Worm (Caenorhabditis elegans) whole organism, L4 larva: ENCODE results near the gene rps-30.

ENCODE experiments used
- D1046.2 ChIP-seq: fragments of 200-800 bp; sonication (Bioruptor generic); IDR thresholded peaks from 2 replicates; pipeline ENCODE4 v1.3.6; 2022; ENCODE audit warnings: missing genetic modification characterization, missing compliant biosample characterization
- F10B5.3 ChIP-seq: sonication (generic microtip); optimal IDR thresholded peaks from 2 replicates; lab custom pipeline; 2016; ENCODE audit warnings: mild to moderate bottlenecking, missing genetic modification characterization, missing compliant biosample characterization
- F26F4.8 ChIP-seq: fragments of 200-800 bp; sonication (Bioruptor generic); conservative IDR thresholded peaks from 2 replicates; pipeline ENCODE4 v1.3.6; 2022; ENCODE audit warnings: missing genetic modification characterization, missing compliant biosample characterization
- F44E2.7 ChIP-seq: fragments of 200-800 bp; sonication (Bioruptor generic); IDR thresholded peaks from 2 replicates; pipeline ENCODE4 v2.1.2; 2022; ENCODE audit warnings: missing genetic modification characterization, missing compliant biosample characterization
- F49E8.2 ChIP-seq: sonication (generic microtip); optimal IDR thresholded peaks from 2 replicates; lab custom pipeline; 2016; ENCODE audit warnings: missing compliant biosample characterization, mild to moderate bottlenecking, missing genetic modification characterization, borderline replicate concordance
- Y105C5A.15 ChIP-seq: fragments of 200-800 bp; sonication (Bioruptor generic); IDR thresholded peaks from 2 replicates; pipeline ENCODE4 v1.3.6; 2022; ENCODE audit warnings: missing genetic modification characterization, missing compliant biosample characterization
- Y48G9A.11 ChIP-seq: fragments of 200-800 bp; sonication (Bioruptor generic); IDR thresholded peaks from 2 replicates; pipeline ENCODE4 v1.3.6; 2022; ENCODE audit warnings: missing genetic modification reagents, missing genetic modification characterization, missing compliant biosample characterization
- Y75B8A.6 ChIP-seq: fragments of 200-800 bp; sonication (Bioruptor generic); IDR thresholded peaks from 2 replicates; pipeline ENCODE4 v1.3.6; 2022; ENCODE audit warnings: missing genetic modification reagents, missing genetic modification characterization, missing compliant biosample characterization
- ZK337.2 ChIP-seq: fragments of 200-800 bp; sonication (Bioruptor generic); IDR thresholded peaks from 2 replicates; pipeline ENCODE4 v1.3.6; 2022; ENCODE audit warnings: missing genetic modification reagents, missing genetic modification characterization, missing compliant biosample characterization
- ZK546.5 ChIP-seq, 2 experiments: sonication (generic microtip); optimal IDR thresholded peaks; 2 replicates each; lab custom pipeline; 2017; ENCODE audit warnings: missing biosample characterization in 2 of 2, missing genetic modification characterization in 2 of 2
- aly-2 ChIP-seq: sonication (generic microtip); optimal IDR thresholded peaks from 2 replicates; lab custom pipeline; 2018; ENCODE audit warnings: missing biosample characterization, missing genetic modification characterization
- arid-1 ChIP-seq: fragments of 200-800 bp; sonication (Bioruptor generic); conservative IDR thresholded peaks from 2 replicates; pipeline ENCODE4 v1.3.6; 2022; ENCODE audit warnings: missing genetic modification reagents, missing genetic modification characterization, missing compliant biosample characterization
- ceh-28 ChIP-seq: fragments of 150-350 bp; optimal IDR thresholded peaks from 2 replicates; lab custom pipeline; 2014; ENCODE audit warnings: missing biosample characterization, missing genetic modification reagents, missing genetic modification characterization
- ceh-82 ChIP-seq: sonication (generic microtip); optimal IDR thresholded peaks from 2 replicates; lab custom pipeline; 2017; ENCODE audit warnings: missing biosample characterization, missing genetic modification characterization
- daf-19 ChIP-seq: fragments of 200-800 bp; sonication (Bioruptor generic); conservative IDR thresholded peaks from 2 replicates; pipeline ENCODE4 v1.3.6; 2022; ENCODE audit warnings: missing genetic modification characterization, missing compliant biosample characterization
- dmd-6 ChIP-seq: fragments of 200-800 bp; sonication (Bioruptor generic); IDR thresholded peaks from 2 replicates; pipeline ENCODE4 v1.3.6; 2022; ENCODE audit warnings: missing genetic modification reagents, missing genetic modification characterization, missing compliant biosample characterization
- dpl-1 ChIP-seq: fragments of 150-350 bp; optimal IDR thresholded peaks from 2 replicates; lab custom pipeline; 2014; ENCODE audit warnings: missing biosample characterization, missing genetic modification reagents, missing genetic modification characterization
- duxl-1 ChIP-seq: sonication (generic microtip); optimal IDR thresholded peaks from 2 replicates; lab custom pipeline; 2016; ENCODE audit warnings: mild to moderate bottlenecking, missing genetic modification characterization, moderate library complexity, missing compliant biosample characterization; ENCODE audit not compliant: poor library complexity
- fos-1 ChIP-seq: fragments of 150-350 bp; optimal IDR thresholded peaks from 2 replicates; lab custom pipeline; 2014; ENCODE audit warnings: missing biosample characterization, missing genetic modification characterization
- gei-8 ChIP-seq: fragments of 200-800 bp; sonication (Bioruptor generic); optimal IDR thresholded peaks from 2 replicates; lab custom pipeline; 2018; ENCODE audit warnings: mild to moderate bottlenecking, missing genetic modification characterization, missing compliant biosample characterization
- hlh-30 ChIP-seq: sonication (generic microtip); optimal IDR thresholded peaks from 2 replicates; lab custom pipeline; 2017; ENCODE audit warnings: antibody characterized with exemption, mild to moderate bottlenecking, missing genetic modification characterization, missing compliant biosample characterization; ENCODE audit not compliant: insufficient read depth
- hmg-1.1 ChIP-seq: fragments of 200-800 bp; sonication (Bioruptor generic); IDR thresholded peaks from 2 replicates; pipeline ENCODE4 v1.3.6; 2022; ENCODE audit warnings: missing genetic modification reagents, missing genetic modification characterization, missing compliant biosample characterization
- lim-7 ChIP-seq: fragments of 200-800 bp; sonication (Bioruptor generic); IDR thresholded peaks from 2 replicates; pipeline ENCODE4 v1.3.6; 2022; ENCODE audit warnings: missing genetic modification characterization, missing compliant biosample characterization
- lin-13 ChIP-seq: fragments of 150-350 bp; optimal IDR thresholded peaks from 2 replicates; lab custom pipeline; 2014; ENCODE audit warnings: missing biosample characterization, missing genetic modification reagents, missing genetic modification characterization
- lin-29 ChIP-seq: fragments of 200-800 bp; sonication (Bioruptor generic); IDR thresholded peaks from 2 replicates; pipeline ENCODE4 v1.3.6; 2022; ENCODE audit warnings: missing genetic modification reagents, missing genetic modification characterization, missing compliant biosample characterization
- lin-38 ChIP-seq: fragments of 200-800 bp; sonication (Bioruptor generic); IDR thresholded peaks from 2 replicates; pipeline ENCODE4 v1.3.6; 2022; ENCODE audit warnings: missing genetic modification reagents, missing genetic modification characterization, missing compliant biosample characterization
- lir-3 ChIP-seq: sonication (generic microtip); optimal IDR thresholded peaks from 2 replicates; lab custom pipeline; 2016; ENCODE audit warnings: mild to moderate bottlenecking, missing genetic modification characterization, missing compliant biosample characterization
- madf-5 ChIP-seq, 2 experiments: fragments of 200-800 bp; sonication (Bioruptor generic); IDR thresholded peaks; 2 replicates each; pipeline ENCODE4 v1.3.6; 2022; ENCODE audit warnings: missing compliant biosample characterization in 2 of 2, missing genetic modification characterization in 2 of 2
- madf-9 ChIP-seq: fragments of 200-800 bp; sonication (Bioruptor generic); conservative IDR thresholded peaks from 2 replicates; pipeline ENCODE4 v1.3.6; 2022; ENCODE audit warnings: missing genetic modification reagents, missing genetic modification characterization, missing compliant biosample characterization
- mdt-29 ChIP-seq: fragments of 200-800 bp; sonication (Bioruptor generic); IDR thresholded peaks from 2 replicates; pipeline ENCODE4 v1.3.6; 2022; ENCODE audit warnings: missing genetic modification reagents, missing genetic modification characterization, missing compliant biosample characterization
- mxl-2 ChIP-seq: fragments of 200-800 bp; sonication (Bioruptor generic); conservative IDR thresholded peaks from 2 replicates; pipeline ENCODE4 v1.3.6; 2022; ENCODE audit warnings: missing genetic modification reagents, missing genetic modification characterization, missing compliant biosample characterization
- nhr-10 ChIP-seq: fragments of 150-350 bp; optimal IDR thresholded peaks from 2 replicates; lab custom pipeline; 2014; ENCODE audit warnings: missing biosample characterization, missing genetic modification characterization
- nhr-102 ChIP-seq: sonication (generic microtip); optimal IDR thresholded peaks from 2 replicates; lab custom pipeline; 2016; ENCODE audit warnings: mild to moderate bottlenecking, missing genetic modification characterization, moderate library complexity, missing compliant biosample characterization
- nhr-28 ChIP-seq: fragments of 150-350 bp; optimal IDR thresholded peaks from 2 replicates; lab custom pipeline; 2014; ENCODE audit warnings: missing biosample characterization, missing genetic modification characterization
- nhr-48 ChIP-seq: sonication (generic microtip); optimal IDR thresholded peaks from 2 replicates; lab custom pipeline; 2016; ENCODE audit warnings: mild to moderate bottlenecking, missing genetic modification characterization, missing compliant biosample characterization
- nhr-77 ChIP-seq: fragments of 150-350 bp; optimal IDR thresholded peaks from 2 replicates; lab custom pipeline; 2014; ENCODE audit warnings: missing biosample characterization, missing genetic modification characterization
- pha-4 ChIP-seq, 2 experiments: fragments of 150-350 bp in 1 of 2; fragments of 200-800 bp in 1 of 2; sonication (Bioruptor generic) in 1 of 2; IDR thresholded peaks in 1 of 2; optimal IDR thresholded peaks in 1 of 2; 2 replicates each; pipeline versions ENCODE4 v1.3.6 to Lab custom; 2014 to 2022; ENCODE audit warnings: missing genetic modification characterization in 2 of 2, missing genetic modification reagents in 2 of 2, missing biosample characterization in 1 of 2, missing compliant biosample characterization in 1 of 2
- sdz-12 ChIP-seq: fragments of 200-800 bp; sonication (Bioruptor generic); optimal IDR thresholded peaks from 2 replicates; lab custom pipeline; 2018; ENCODE audit warnings: mild to moderate bottlenecking, missing genetic modification characterization, missing compliant biosample characterization
- skn-1 ChIP-seq: fragments of 150-350 bp; optimal IDR thresholded peaks from 2 replicates; lab custom pipeline; 2014; ENCODE audit warnings: missing biosample characterization, missing genetic modification characterization
- snpc-1.2 ChIP-seq: fragments of 200-800 bp; sonication (Bioruptor generic); IDR thresholded peaks from 2 replicates; pipeline ENCODE4 v1.3.6; 2022; ENCODE audit warnings: missing genetic modification reagents, missing genetic modification characterization, missing compliant biosample characterization
- spr-1 ChIP-seq: sonication (generic microtip); optimal IDR thresholded peaks from 2 replicates; lab custom pipeline; 2016; ENCODE audit warnings: mild to moderate bottlenecking, missing genetic modification characterization, missing compliant biosample characterization
- tra-1 ChIP-seq: fragments of 200-800 bp; sonication (Bioruptor generic); IDR thresholded peaks from 2 replicates; pipeline ENCODE4 v1.3.6; 2022; ENCODE audit warnings: missing genetic modification reagents, missing genetic modification characterization, missing compliant biosample characterization
- unc-130 ChIP-seq: sonication (generic microtip); optimal IDR thresholded peaks from 2 replicates; lab custom pipeline; 2016; ENCODE audit warnings: missing genetic modification reagents, missing genetic modification characterization, missing compliant biosample characterization
- unc-39 ChIP-seq: sonication (generic microtip); optimal IDR thresholded peaks from 2 replicates; lab custom pipeline; 2017; ENCODE audit warnings: missing biosample characterization, missing genetic modification characterization
- unc-62 ChIP-seq, 3 experiments: fragments of 150-350 bp in 1 of 3; sonication (generic microtip); optimal IDR thresholded peaks in 2 of 3; peaks in 1 of 3; 1 replicate in 1 of 3; 2 replicates in 2 of 3; lab custom pipeline; 2014 to 2017; ENCODE audit warnings: missing biosample characterization in 3 of 3, missing genetic modification characterization in 3 of 3, missing genetic modification reagents in 3 of 3, missing genotype in 1 of 3
- zag-1 ChIP-seq: fragments of 150-350 bp; optimal IDR thresholded peaks from 2 replicates; lab custom pipeline; 2014; ENCODE audit warnings: missing biosample characterization, missing genetic modification characterization
- zfp-2 ChIP-seq: sonication (generic microtip); optimal IDR thresholded peaks from 2 replicates; lab custom pipeline; 2016; ENCODE audit warnings: mild to moderate bottlenecking, missing genetic modification characterization, missing compliant biosample characterization
- zfp-3 ChIP-seq: fragments of 200-800 bp; sonication (Bioruptor generic); conservative IDR thresholded peaks from 2 replicates; pipeline ENCODE4 v1.3.6; 2022; ENCODE audit warnings: missing genetic modification reagents, missing genetic modification characterization, missing compliant biosample characterization
- zip-11 ChIP-seq: fragments of 200-800 bp; sonication (Bioruptor generic); IDR thresholded peaks from 2 replicates; pipeline ENCODE4 v1.3.6; 2022; ENCODE audit warnings: missing genetic modification characterization, missing compliant biosample characterization
- ztf-11 ChIP-seq: fragments of 150-350 bp; optimal IDR thresholded peaks from 2 replicates; lab custom pipeline; 2014; ENCODE audit warnings: missing biosample characterization, missing genetic modification characterization
- ztf-7 ChIP-seq: fragments of 150-350 bp; optimal IDR thresholded peaks from 2 replicates; lab custom pipeline; 2014; ENCODE audit warnings: missing biosample characterization, missing genetic modification characterization

Gene rps-30

DNA sequence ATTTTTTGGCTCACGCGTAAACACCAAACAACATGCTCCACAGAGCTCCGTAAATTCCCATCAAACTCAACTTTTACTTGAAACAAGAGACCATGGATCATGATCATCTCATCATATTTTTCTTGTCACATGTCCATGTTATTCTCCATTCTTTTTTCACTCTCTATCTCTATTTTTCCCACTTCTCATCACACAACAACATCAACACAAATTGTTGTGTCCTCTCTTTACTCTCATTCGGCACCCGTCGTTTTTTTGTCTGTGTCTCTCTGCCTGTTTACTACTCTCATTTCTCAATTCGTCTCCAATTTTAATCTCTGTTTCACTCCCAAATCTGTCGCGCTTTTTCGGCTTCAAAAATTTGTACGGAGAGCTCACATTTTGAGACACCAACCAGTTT is 17.1 kb upstream of the rps-30 start (continued):
- TF ChIP-seq hlh-30 (tag; lab: Kevin White, UChicago) (peak; percentile 82), hmg-1.1 (GFP tag; lab: Robert Waterston, UW) (0 out of 2 replicates have a peak, but pooled peaks have one; percentile 37), nhr-77 (tag; lab: Kevin White, UChicago) (no peak), mdt-29 (GFP tag; lab: Robert Waterston, UW) (no peak), gei-8 (no peak), mxl-2 (no peak), D1046.2 (GFP tag; lab: Robert Waterston, UW) (no peak), nhr-102 (tag; lab: Kevin White, UChicago) (no peak), aly-2 (tag; lab: Kevin White, UChicago) (no peak), fos-1 (tag; lab: Kevin White, UChicago) (no peak), spr-1 (tag; lab: Kevin White, UChicago) (no peak), snpc-1.2 (no peak), ceh-28 (no peak), Y48G9A.11 (GFP tag; lab: Robert Waterston, UW) (no peak), F49E8.2 (tag; lab: Kevin White, UChicago) (no peak), lin-29 (GFP tag; lab: Robert Waterston, UW) (no peak), zag-1 (no peak), zfp-2 (tag; lab: Kevin White, UChicago) (no peak), unc-130 (GFP tag; lab: Kevin White, UChicago) (no peak), unc-62 (GFP tag; optimal IDR thresholded peaks at IDR 0.05 in 1 of 2; lab: Kevin White, UChicago) (peak in 1 of 2 experiments; percentile 99), unc-62 (tag; optimal IDR thresholded peaks at IDR 0.05; lab: Kevin White, UChicago) (no peak), lim-7 (no peak), zfp-3 (no peak), Y105C5A.15 (GFP tag; lab: Robert Waterston, UW) (no peak), lin-38 (GFP tag; lab: Robert Waterston, UW) (no peak), dmd-6 (GFP tag; lab: Robert Waterston, UW) (peak; percentile 57), madf-9 (no peak), lin-13 (GFP tag; lab: Kevin White, UChicago) (no peak), ZK337.2 (GFP tag; lab: Robert Waterston, UW) (no peak), unc-39 (tag; lab: Kevin White, UChicago) (no peak), ZK546.5 (tag; optimal IDR thresholded peaks at IDR 0.05; lab: Kevin White, UChicago) (no peak), daf-19 (GFP tag; lab: Robert Waterston, UW) (no peak), F44E2.7 (no peak), skn-1 (tag; lab: Kevin White, UChicago) (no peak), ceh-82 (tag; lab: Kevin White, UChicago) (no peak), nhr-28 (tag; lab: Kevin White, UChicago) (peak; percentile 76), arid-1 (GFP tag; lab: Robert Waterston, UW) (no peak), lir-3 (no peak), Y75B8A.6 (GFP tag; lab: Robert Waterston, UW) (no peak), zip-11 (no peak), tra-1 (no peak), sdz-12 (GFP tag; lab: Kevin White, UChicago) (no peak), ztf-11 (tag; lab: Kevin White, UChicago) (no peak), madf-5 (GFP tag; IDR thresholded peaks at IDR 0.05; lab: Robert Waterston, UW) (no peak), nhr-10 (tag; lab: Kevin White, UChicago) (no peak), dpl-1 (GFP tag; lab: Kevin White, UChicago) (peak; percentile 17), F26F4.8 (GFP tag; lab: Robert Waterston, UW) (no peak), duxl-1 (tag; lab: Kevin White, UChicago) (no peak), ztf-7 (tag; lab: Kevin White, UChicago) (no peak), F10B5.3 (tag; lab: Kevin White, UChicago) (no peak), pha-4 (GFP tag; IDR thresholded peaks at IDR 0.05; lab: Robert Waterston, UW) (no peak), pha-4 (tag; optimal IDR thresholded peaks at IDR 0.05; lab: Kevin White, UChicago) (no peak), nhr-48 (tag; lab: Kevin White, UChicago) (no peak)
